Fruit fly (Drosophila melanogaster): ENCODE data around the gene CG18641.

The CG18641 gene

dm6 chr2L:2394872-2395271 is 20.2 kb downstream of the CG18641 start (continued):
- TF ChIP-seq CG1602 (GFP tag; optimal IDR thresholded peaks at IDR 0.05) (no peak), maf-S (GFP tag; optimal IDR thresholded peaks at IDR 0.05) (no peak), gsb-n (tag; optimal IDR thresholded peaks at IDR 0.05) (no peak), tap (tag; optimal IDR thresholded peaks at IDR 0.05) (no peak), CG17328 (GFP tag; IDR thresholded peaks at IDR 0.05) (peak; percentile 45; the same call in 1 of the 2 replicates), CG9876 (GFP tag; optimal IDR thresholded peaks at IDR 0.05) (no peak), nmo (GFP tag; optimal IDR thresholded peaks at IDR 0.05) (no peak), H15 (GFP tag; IDR thresholded peaks at IDR 0.05) (no peak), CG5245 (GFP tag; optimal IDR thresholded peaks at IDR 0.05) (no peak), slp2 (GFP tag; optimal IDR thresholded peaks at IDR 0.05) (no peak), lov (optimal IDR thresholded peaks at IDR 0.05) (no peak), lov (GFP tag; IDR thresholded peaks at IDR 0.05) (no peak), CG7928 (GFP tag; optimal IDR thresholded peaks at IDR 0.05) (no peak), nerfin-2 (GFP tag; IDR thresholded peaks at IDR 0.05; ENCODE audit: partially characterized antibody) (no peak), crc (GFP tag; optimal IDR thresholded peaks at IDR 0.05) (no peak), pros (GFP tag; optimal IDR thresholded peaks at IDR 0.05) (no peak), CG4730 (GFP tag; IDR thresholded peaks at IDR 0.05) (no peak), shn (GFP tag; optimal IDR thresholded peaks at IDR 0.05) (no peak), Oli (tag; optimal IDR thresholded peaks at IDR 0.05) (no peak), CG6854 (GFP tag; optimal IDR thresholded peaks at IDR 0.05) (no peak), sr (GFP tag; IDR thresholded peaks at IDR 0.05) (no peak), Fer1 (GFP tag; optimal IDR thresholded peaks at IDR 0.05) (peak; percentile 18), pfk (GFP tag; optimal IDR thresholded peaks at IDR 0.05) (no peak), CG12391 (tag; optimal IDR thresholded peaks at IDR 0.05) (no peak), CG11723 (GFP tag; optimal IDR thresholded peaks at IDR 0.05) (no peak), pnt (GFP tag; optimal IDR thresholded peaks at IDR 0.05) (no peak), jigr1 (GFP tag; IDR thresholded peaks at IDR 0.05) (no peak), CG4282 (GFP tag; optimal IDR thresholded peaks at IDR 0.05) (no peak), PHDP (tag; optimal IDR thresholded peaks at IDR 0.05) (peak; percentile 4), CG10147 (GFP tag; optimal IDR thresholded peaks at IDR 0.05) (no peak), CG10209 (GFP tag; optimal IDR thresholded peaks at IDR 0.05) (no peak), Atf3 (GFP tag; optimal IDR thresholded peaks at IDR 0.05) (no peak), trh (GFP tag; optimal IDR thresholded peaks at IDR 0.05) (no peak), usp (GFP tag; optimal IDR thresholded peaks at IDR 0.05) (no peak), CkIIα-i1 (GFP tag; IDR thresholded peaks at IDR 0.05) (no peak), fu2 (GFP tag; optimal IDR thresholded peaks at IDR 0.05) (no peak), CG16815 (GFP tag; optimal IDR thresholded peaks at IDR 0.05) (no peak), wdn (GFP tag; IDR thresholded peaks at IDR 0.05) (no peak), cwo (GFP tag; optimal IDR thresholded peaks at IDR 0.05) (no peak), E2f1 (GFP tag; IDR thresholded peaks at IDR 0.05) (no peak), CG18262 (tag; optimal IDR thresholded peaks at IDR 0.05) (no peak), CG34376 (GFP tag; optimal IDR thresholded peaks at IDR 0.05) (no peak), chn (GFP tag; optimal IDR thresholded peaks at IDR 0.05) (no peak), Xrp1 (GFP tag; IDR thresholded peaks at IDR 0.05) (0 out of 2 replicates have a peak, but pooled peaks have one; percentile 9), Spps (tag; optimal IDR thresholded peaks at IDR 0.05) (no peak), CG17568 (GFP tag; optimal IDR thresholded peaks at IDR 0.05) (no peak), ind (GFP tag; optimal IDR thresholded peaks at IDR 0.05) (no peak), Hr3 (GFP tag; optimal IDR thresholded peaks at IDR 0.05) (no peak), cg (GFP tag; optimal IDR thresholded peaks at IDR 0.05) (no peak), Hsf (GFP tag; optimal IDR thresholded peaks at IDR 0.05) (no peak), slbo (GFP tag; IDR thresholded peaks at IDR 0.05) (no peak), D (optimal IDR thresholded peaks at IDR 0.05) (no peak), D (GFP tag; optimal IDR thresholded peaks at IDR 0.05) (no peak), hth (optimal IDR thresholded peaks at IDR 0.05) (no peak)

Measured in whole organism, embryonic.